Worm (Caenorhabditis elegans) whole organism, L4/young adult: Measurements from ENCODE around the gene slc-25A18.2.

Experiments used
- dao-5 ChIP-seq: sonication (generic microtip); optimal IDR thresholded peaks from 2 replicates; lab custom pipeline; 2016; ENCODE audit warnings: missing genotype, missing genetic modification characterization, moderate library complexity, missing compliant biosample characterization
- him-1 ChIP-seq: sonication (generic microtip); optimal IDR thresholded peaks from 2 replicates; lab custom pipeline; 2016; ENCODE audit warnings: missing genotype, missing genetic modification reagents, missing genetic modification characterization, missing compliant biosample characterization

- no peak for TF ChIP-seq him-1 (tag; lab: Kevin White, UChicago)
- no peak for TF ChIP-seq dao-5 (tag; lab: Kevin White, UChicago)
Measured at ce11 chrIV:7499302-7499701, 24.5 kb downstream of the slc-25A18.2 start.
